Worm (Caenorhabditis elegans) whole organism, late embryonic: ENCODE results near the gene R05D8.7.

Experiments used
- C38D4.7 ChIP-seq: fragments of 200-800 bp; sonication (Bioruptor generic); optimal IDR thresholded peaks from 2 replicates; lab custom pipeline; 2018; ENCODE audit warnings: mild to moderate bottlenecking, missing genetic modification characterization, moderate library complexity, missing compliant biosample characterization
- K02D7.2 ChIP-seq: sonication (generic microtip); optimal IDR thresholded peaks from 2 replicates; lab custom pipeline; 2017; ENCODE audit warnings: mild to moderate bottlenecking, missing genetic modification characterization, missing compliant biosample characterization
- T23F11.4 ChIP-seq: fragments of 200-800 bp; sonication (Bioruptor generic); optimal IDR thresholded peaks from 2 replicates; lab custom pipeline; 2018; ENCODE audit warnings: mild to moderate bottlenecking, missing genetic modification characterization, missing compliant biosample characterization
- Y22D7AL.16 ChIP-seq: sonication (generic microtip); optimal IDR thresholded peaks from 2 replicates; lab custom pipeline; 2016; ENCODE audit warnings: missing genetic modification characterization, missing compliant biosample characterization
- ama-1 ChIP-seq: fragments of 150-350 bp; optimal IDR thresholded peaks from 2 replicates; lab custom pipeline; 2014
- ceh-14 ChIP-seq: sonication (generic microtip); optimal IDR thresholded peaks from 2 replicates; lab custom pipeline; 2016; ENCODE audit warnings: missing genotype, missing genetic modification characterization, missing compliant biosample characterization
- ceh-18 ChIP-seq: sonication (generic microtip); optimal IDR thresholded peaks from 2 replicates; lab custom pipeline; 2016; ENCODE audit warnings: missing genetic modification characterization, missing compliant biosample characterization
- ceh-19 ChIP-seq: fragments of 200-800 bp; sonication (Bioruptor generic); optimal IDR thresholded peaks from 2 replicates; lab custom pipeline; 2018; ENCODE audit warnings: mild to moderate bottlenecking, missing genetic modification characterization, missing compliant biosample characterization
- ceh-22 ChIP-seq: sonication (generic microtip); optimal IDR thresholded peaks from 2 replicates; lab custom pipeline; 2017; ENCODE audit warnings: missing biosample characterization, missing genetic modification characterization
- ceh-48 ChIP-seq: sonication (generic microtip); optimal IDR thresholded peaks from 2 replicates; lab custom pipeline; 2016; ENCODE audit warnings: missing genetic modification characterization, inconsistent platforms, missing compliant biosample characterization
- ceh-6 ChIP-seq: fragments of 200-800 bp; sonication (Bioruptor generic); optimal IDR thresholded peaks from 2 replicates; lab custom pipeline; 2018; ENCODE audit warnings: mild to moderate bottlenecking, missing genetic modification characterization, missing compliant biosample characterization
- ceh-9 ChIP-seq: sonication (generic microtip); optimal IDR thresholded peaks from 2 replicates; lab custom pipeline; 2016; ENCODE audit warnings: mild to moderate bottlenecking, missing genetic modification characterization, inconsistent platforms, missing compliant biosample characterization
- che-1 ChIP-seq: sonication (generic microtip); optimal IDR thresholded peaks from 2 replicates; lab custom pipeline; 2016; ENCODE audit warnings: mild to moderate bottlenecking, missing genetic modification characterization, missing compliant biosample characterization
- fax-1 ChIP-seq: sonication (generic microtip); optimal IDR thresholded peaks from 2 replicates; lab custom pipeline; 2016; ENCODE audit warnings: missing genotype, missing genetic modification characterization, missing compliant biosample characterization
- fkh-10 ChIP-seq: fragments of 150-350 bp; optimal IDR thresholded peaks from 2 replicates; lab custom pipeline; 2014; ENCODE audit warnings: missing biosample characterization, missing genetic modification reagents, missing genetic modification characterization
- fkh-6 ChIP-seq: sonication (generic microtip); optimal IDR thresholded peaks from 2 replicates; lab custom pipeline; 2016; ENCODE audit warnings: missing genetic modification characterization, missing compliant biosample characterization
- hlh-30 ChIP-seq: sonication (generic microtip); optimal IDR thresholded peaks from 2 replicates; lab custom pipeline; 2017; ENCODE audit warnings: antibody characterized with exemption, missing genetic modification characterization, missing compliant biosample characterization; ENCODE audit not compliant: insufficient read depth
- hlh-6 ChIP-seq: sonication (generic microtip); optimal IDR thresholded peaks from 2 replicates; lab custom pipeline; 2016; ENCODE audit warnings: missing genotype, missing genetic modification characterization, missing compliant biosample characterization
- lim-6 ChIP-seq: sonication (generic microtip); optimal IDR thresholded peaks from 2 replicates; lab custom pipeline; 2016; ENCODE audit warnings: missing genetic modification characterization, missing compliant biosample characterization
- madf-2 ChIP-seq: sonication (generic microtip); optimal IDR thresholded peaks from 2 replicates; lab custom pipeline; 2017; ENCODE audit warnings: missing genetic modification characterization, missing compliant biosample characterization
- nfya-1 ChIP-seq: sonication (generic microtip); optimal IDR thresholded peaks from 2 replicates; lab custom pipeline; 2017; ENCODE audit warnings: missing genetic modification characterization, mild to moderate bottlenecking, missing compliant biosample characterization, antibody characterized with exemption, moderate library complexity
- nhr-11 ChIP-seq: fragments of 150-350 bp; optimal IDR thresholded peaks from 2 replicates; lab custom pipeline; 2014; ENCODE audit warnings: missing biosample characterization, missing genetic modification characterization
- nhr-232 ChIP-seq: sonication (generic microtip); optimal IDR thresholded peaks from 2 replicates; lab custom pipeline; 2016; ENCODE audit warnings: missing genetic modification characterization, missing compliant biosample characterization
- npax-4 ChIP-seq: sonication (generic microtip); optimal IDR thresholded peaks from 2 replicates; lab custom pipeline; 2016; ENCODE audit warnings: missing genetic modification characterization, missing compliant biosample characterization
- pax-1 ChIP-seq: fragments of 150-350 bp; optimal IDR thresholded peaks from 2 replicates; lab custom pipeline; 2014; ENCODE audit warnings: missing biosample characterization, missing genetic modification characterization
- pros-1 ChIP-seq: fragments of 150-350 bp; optimal IDR thresholded peaks from 2 replicates; lab custom pipeline; 2014; ENCODE audit warnings: missing biosample characterization, missing genetic modification reagents, missing genetic modification characterization
- rnt-1 ChIP-seq: sonication (generic microtip); optimal IDR thresholded peaks from 2 replicates; lab custom pipeline; 2016; ENCODE audit warnings: missing genetic modification characterization, missing compliant biosample characterization
- sox-4 ChIP-seq: sonication (generic microtip); optimal IDR thresholded peaks from 2 replicates; lab custom pipeline; 2017; ENCODE audit warnings: mild to moderate bottlenecking, missing genetic modification characterization, inconsistent platforms, missing compliant biosample characterization
- syd-9 ChIP-seq: sonication (generic microtip); optimal IDR thresholded peaks from 2 replicates; lab custom pipeline; 2016; ENCODE audit warnings: mild to moderate bottlenecking, missing genetic modification characterization, moderate library complexity, missing compliant biosample characterization
- tbx-2 ChIP-seq: sonication (generic microtip); optimal IDR thresholded peaks from 2 replicates; lab custom pipeline; 2016; ENCODE audit warnings: missing genetic modification characterization, missing compliant biosample characterization
- tbx-7 ChIP-seq: sonication (generic microtip); optimal IDR thresholded peaks from 2 replicates; lab custom pipeline; 2016; ENCODE audit warnings: missing genotype, missing genetic modification characterization, missing compliant biosample characterization
- unc-3 ChIP-seq, 2 experiments: fragments of 200-800 bp in 1 of 2; sonication (Bioruptor generic) in 1 of 2; sonication (generic microtip) in 1 of 2; conservative IDR thresholded peaks in 1 of 2; optimal IDR thresholded peaks in 1 of 2; 2 replicates each; pipeline versions ENCODE4 v1.3.6 to Lab custom; 2016 to 2022; ENCODE audit warnings: missing compliant biosample characterization in 2 of 2, missing genetic modification characterization in 2 of 2, missing genetic modification reagents in 1 of 2
- unc-42 ChIP-seq: sonication (generic microtip); optimal IDR thresholded peaks from 2 replicates; lab custom pipeline; 2016; ENCODE audit warnings: missing genotype, missing genetic modification characterization, missing compliant biosample characterization
- unc-55 ChIP-seq: sonication (generic microtip); optimal IDR thresholded peaks from 2 replicates; lab custom pipeline; 2017; ENCODE audit warnings: missing biosample characterization, missing genetic modification reagents, missing genetic modification characterization
- zip-5 ChIP-seq: sonication (generic microtip); optimal IDR thresholded peaks from 2 replicates; lab custom pipeline; 2016; ENCODE audit warnings: missing genetic modification characterization, missing compliant biosample characterization
- ztf-16 ChIP-seq: sonication (generic microtip); optimal IDR thresholded peaks from 2 replicates; lab custom pipeline; 2017; ENCODE audit warnings: missing genetic modification characterization, missing compliant biosample characterization

R05D8.7 gene

DNA sequence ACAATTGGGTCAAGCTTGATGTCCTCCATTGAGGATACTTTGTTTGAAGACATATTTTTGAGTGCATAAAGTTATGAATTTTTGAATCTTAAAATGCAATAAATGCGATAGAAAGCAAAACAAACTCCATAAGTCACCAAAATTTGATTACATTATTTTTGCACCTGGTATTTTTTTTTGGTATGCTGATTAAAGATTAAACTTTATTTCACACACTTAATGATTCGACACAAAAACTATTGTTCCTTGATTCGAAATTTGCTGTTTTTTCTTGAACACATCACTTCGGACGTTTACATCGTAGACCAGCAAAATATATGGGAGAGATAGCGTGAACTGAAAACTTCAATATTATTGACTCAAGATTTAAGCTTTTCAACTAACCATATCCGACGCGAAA, 22.8 kb downstream of the R05D8.7 start, which contains the start of gene srg-61:
Gene srg-61, minus strand, starts transcription at position 101 of the 400 bp plus-strand sequence.
- TF ChIP-seq ceh-14 (tag; lab: Kevin White, UChicago) (no peak), hlh-6 (no peak), nhr-232 (tag; lab: Kevin White, UChicago) (no peak), tbx-7 (tag; lab: Kevin White, UChicago) (no peak), C38D4.7 (GFP tag; lab: Kevin White, UChicago) (no peak), che-1 (tag; lab: Kevin White, UChicago) (no peak), ceh-22 (tag; lab: Kevin White, UChicago) (no peak), syd-9 (no peak), Y22D7AL.16 (tag; lab: Kevin White, UChicago) (no peak), fax-1 (tag; lab: Kevin White, UChicago) (no peak), ztf-16 (tag; lab: Kevin White, UChicago) (no peak), madf-2 (tag; lab: Kevin White, UChicago) (no peak)

DNA sequence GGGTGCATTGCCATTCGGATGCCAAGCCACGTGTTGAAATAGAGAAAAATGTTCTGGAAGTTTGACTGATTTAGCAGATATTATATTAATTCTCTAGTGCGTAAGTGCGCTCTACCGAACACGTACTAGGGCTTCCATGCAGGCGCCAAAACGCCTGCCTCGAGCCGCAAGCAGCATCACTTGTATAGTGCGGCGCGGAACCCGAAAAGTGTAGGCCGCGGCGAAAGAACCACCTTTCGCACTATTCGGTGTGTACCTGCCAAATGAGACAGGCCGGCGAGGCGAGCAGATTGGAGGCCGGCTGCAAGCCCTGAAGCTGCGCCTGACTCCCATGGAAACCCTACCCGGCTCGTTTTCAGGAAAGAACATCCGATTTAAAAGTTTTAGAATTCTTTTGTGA, 23.4 kb downstream of the R05D8.7 start:
- no peak for TF ChIP-seq hlh-30 (tag; lab: Kevin White, UChicago)
- no peak for TF ChIP-seq lim-6 (tag; lab: Kevin White, UChicago)
- no peak for TF ChIP-seq tbx-2
- no peak for TF ChIP-seq T23F11.4 (GFP tag; lab: Kevin White, UChicago)
- TF ChIP-seq ztf-16 (tag; lab: Kevin White, UChicago) = no peak
- TF ChIP-seq npax-4 (tag; lab: Kevin White, UChicago) = no peak
- no peak for TF ChIP-seq nfya-1 (tag; lab: Kevin White, UChicago)
- TF ChIP-seq unc-55 = no peak
- TF ChIP-seq fkh-6 (tag; lab: Kevin White, UChicago) = no peak
- no peak for TF ChIP-seq Y22D7AL.16 (tag; lab: Kevin White, UChicago)
- TF ChIP-seq ceh-6 (GFP tag; lab: Kevin White, UChicago) = no peak
- TF ChIP-seq unc-3 (GFP tag; conservative IDR thresholded peaks at IDR 0.05; lab: Robert Waterston, UW) = no peak
- no peak for TF ChIP-seq unc-3 (tag; optimal IDR thresholded peaks at IDR 0.05; lab: Kevin White, UChicago)
- TF ChIP-seq ceh-22 (tag; lab: Kevin White, UChicago) = no peak
- no peak for TF ChIP-seq fkh-10 (GFP tag; lab: Kevin White, UChicago)
- no peak for TF ChIP-seq ceh-9
- TF ChIP-seq nhr-232 (tag; lab: Kevin White, UChicago) = no peak
- TF ChIP-seq, all 69 proteins: peak for 0

DNA sequence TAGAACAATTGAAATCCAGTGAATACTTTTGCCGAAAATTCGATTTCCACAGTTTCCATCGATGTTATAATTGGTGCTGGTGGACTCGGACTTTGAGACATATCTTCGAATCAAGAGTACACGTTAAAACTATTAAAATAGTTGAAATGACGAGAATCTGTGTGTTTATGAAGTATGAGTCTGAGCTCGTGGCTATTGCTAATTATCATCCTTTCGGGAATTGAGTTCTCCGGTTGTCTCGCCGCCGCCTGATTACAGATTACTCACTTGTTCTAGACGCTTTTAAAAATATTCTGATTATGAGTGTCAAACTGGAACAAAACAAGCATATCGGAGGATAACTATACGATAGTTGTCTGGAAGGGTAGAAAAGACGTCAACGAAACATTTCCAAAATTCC, 24.8 kb downstream of the R05D8.7 start, which contains the start of gene srg-56:
Gene srg-56, minus strand, starts transcription at position 101 of the 400 bp plus-strand sequence.
- TF ChIP-seq nhr-11 (tag; lab: Kevin White, UChicago) (no peak), ama-1 (lab: Kevin White, UChicago) (no peak), madf-2 (tag; lab: Kevin White, UChicago) (no peak), sox-4 (tag; lab: Kevin White, UChicago) (no peak), rnt-1 (tag; lab: Kevin White, UChicago) (no peak), K02D7.2 (tag; lab: Kevin White, UChicago) (no peak), unc-42 (tag; lab: Kevin White, UChicago) (no peak), unc-55 (no peak), ceh-14 (tag; lab: Kevin White, UChicago) (no peak), ceh-18 (no peak), ceh-19 (GFP tag; lab: Kevin White, UChicago) (no peak), ceh-48 (tag; lab: Kevin White, UChicago) (no peak), unc-3 (GFP tag; conservative IDR thresholded peaks at IDR 0.05; lab: Robert Waterston, UW) (no peak), unc-3 (tag; optimal IDR thresholded peaks at IDR 0.05; lab: Kevin White, UChicago) (no peak), pax-1 (tag; lab: Kevin White, UChicago) (no peak), ceh-9 (no peak), T23F11.4 (GFP tag; lab: Kevin White, UChicago) (no peak), ceh-6 (GFP tag; lab: Kevin White, UChicago) (no peak), zip-5 (tag; lab: Kevin White, UChicago) (no peak), pros-1 (tag; lab: Kevin White, UChicago) (no peak), fkh-10 (GFP tag; lab: Kevin White, UChicago) (no peak)
